Worm (Caenorhabditis elegans): Measurements from ENCODE around the gene F55B11.4.

The F55B11.4 gene

DNA sequence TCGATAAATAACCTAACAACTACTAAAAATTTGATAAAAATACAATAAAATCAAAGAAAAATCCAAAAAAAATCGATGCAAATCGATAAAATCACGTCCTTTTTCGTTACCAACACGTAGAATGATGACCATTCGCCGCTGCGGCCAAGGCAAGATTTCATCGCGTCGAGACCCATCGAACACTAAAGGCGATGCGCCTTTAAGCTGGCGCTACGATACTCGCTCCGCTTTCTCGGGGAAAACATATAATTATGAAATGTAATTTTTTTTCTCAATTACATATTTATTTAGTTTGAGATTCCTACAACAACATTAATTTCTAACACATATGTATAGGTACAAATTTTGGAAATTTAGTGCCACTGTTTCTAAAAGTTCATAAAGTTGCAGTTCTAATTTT is 24.4 kb upstream of the F55B11.4 start:
- TF ChIP-seq xnd-1 (tag; optimal IDR thresholded peaks at IDR 0.05) (peak; percentile 65), attf-6 (GFP tag; IDR thresholded peaks at IDR 0.05) (peak; percentile 44; the same call in 1 of the 2 replicates), snpc-4 (GFP tag; optimal IDR thresholded peaks at IDR 0.05) (peak; percentile 13), snpc-4 (tag; optimal IDR thresholded peaks at IDR 0.05) (peak in 1 of 4 experiments; percentile 85), lsl-1 (GFP tag; optimal IDR thresholded peaks at IDR 0.05) (peak; percentile 16), madf-8 (GFP tag; conservative IDR thresholded peaks at IDR 0.05) (0 out of 2 replicates have a peak, but pooled peaks have one; percentile 25), F33H1.4 (GFP tag; IDR thresholded peaks at IDR 0.05) (peak; percentile 70)

- TF ChIP-seq F39B2.1 (GFP tag; IDR thresholded peaks at IDR 0.05) = no peak
- no peak for TF ChIP-seq ekl-4 (GFP tag; IDR thresholded peaks at IDR 0.05)
- no peak for TF ChIP-seq Y67H2A.10 (GFP tag; conservative IDR thresholded peaks at IDR 0.05)
- peak; percentile 33 for TF ChIP-seq attf-5 (GFP tag; optimal IDR thresholded peaks at IDR 0.05)
- no peak for TF ChIP-seq atf-7 (tag; optimal IDR thresholded peaks at IDR 0.05)
- no peak for TF ChIP-seq snpc-3.4 (tag; optimal IDR thresholded peaks at IDR 0.05)
- TF ChIP-seq mel-28 (tag; optimal IDR thresholded peaks at IDR 0.05; ENCODE audit: borderline replicate concordance) = no peak
- TF ChIP-seq repo-1 (tag; optimal IDR thresholded peaks at IDR 0.05) = no peak
- TF ChIP-seq sptf-2 (GFP tag; optimal IDR thresholded peaks at IDR 0.05) = no peak
- TF ChIP-seq tbx-9 (tag; optimal IDR thresholded peaks at IDR 0.05; ENCODE audit: borderline replicate concordance) = no peak
- TF ChIP-seq hlh-12 (tag; optimal IDR thresholded peaks at IDR 0.05) = no peak
- TF ChIP-seq ztf-18 (tag; optimal IDR thresholded peaks at IDR 0.05) = no peak
- TF ChIP-seq ets-4 (GFP tag; optimal IDR thresholded peaks at IDR 0.05) = no peak
- peak; percentile 44 for TF ChIP-seq nhr-80 (tag; optimal IDR thresholded peaks at IDR 0.05)
- TF ChIP-seq attf-6 (GFP tag; IDR thresholded peaks at IDR 0.05) = no peak
- TF ChIP-seq rcor-1 (GFP tag; IDR thresholded peaks at IDR 0.05) = no peak
- TF ChIP-seq mcd-1 (GFP tag; IDR thresholded peaks at IDR 0.05) = no peak
- TF ChIP-seq D2030.7 (GFP tag; IDR thresholded peaks at IDR 0.05) = no peak
- no peak for TF ChIP-seq ztf-28 (GFP tag; IDR thresholded peaks at IDR 0.05)
- TF ChIP-seq B0336.3 (GFP tag; IDR thresholded peaks at IDR 0.05) = no peak
- TF ChIP-seq lin-40 (tag; optimal IDR thresholded peaks at IDR 0.05) = peak; percentile 38
- no peak for TF ChIP-seq ztf-22 (GFP tag; optimal IDR thresholded peaks at IDR 0.05)
- TF ChIP-seq hrde-1 (tag; optimal IDR thresholded peaks at IDR 0.05; ENCODE audit: borderline replicate concordance) = no peak
- TF ChIP-seq ztf-26 (tag; optimal IDR thresholded peaks at IDR 0.05) = peak; percentile 13
- TF ChIP-seq snpc-4 (GFP tag; optimal IDR thresholded peaks at IDR 0.05) = no peak
- peak; percentile 72 to 92 (median 84) for TF ChIP-seq snpc-4 (tag; optimal IDR thresholded peaks at IDR 0.05)
- no peak for TF ChIP-seq ztf-3 (GFP tag; optimal IDR thresholded peaks at IDR 0.05)
- TF ChIP-seq lin-26 (GFP tag; IDR thresholded peaks at IDR 0.05) = no peak
- peak; percentile 96 for TF ChIP-seq hmg-1.2 (GFP tag; IDR thresholded peaks at IDR 0.05)
These were observed 14.6 kb upstream of the F55B11.4 start for ce11 chrIV:14445191-14445795.

DNA sequence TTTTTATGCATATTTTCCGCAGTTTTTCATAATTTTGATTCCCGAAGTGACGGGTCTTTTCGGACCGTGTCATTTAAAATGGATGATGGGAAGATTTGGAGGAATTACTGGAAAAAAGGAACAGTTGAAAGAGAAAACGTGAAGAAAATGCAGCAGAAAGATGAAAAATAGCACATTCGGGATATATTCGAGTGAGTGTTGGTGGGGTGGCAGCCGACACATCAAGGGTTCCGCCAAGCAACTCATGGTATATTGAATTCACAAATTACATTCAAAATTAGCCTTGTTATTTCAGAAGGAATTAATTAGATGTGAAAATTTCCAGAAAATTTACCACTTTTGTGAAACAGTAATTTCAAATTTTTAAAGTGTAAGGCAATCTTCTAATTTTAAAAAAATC is 13.4 kb upstream of the F55B11.4 start, which contains the start of gene tra-3:
TSS of gene tra-3 (minus strand) at position 107 of the 400 bp plus-strand sequence.
- no peak for TF ChIP-seq snpc-4 (GFP tag; optimal IDR thresholded peaks at IDR 0.05)
- peak in 3 of 4 experiments; percentile 67 to 90 (median 74) for TF ChIP-seq snpc-4 (tag; optimal IDR thresholded peaks at IDR 0.05)
- no peak for TF ChIP-seq cebp-1 (GFP tag; IDR thresholded peaks at IDR 0.05)
- TF ChIP-seq cebp-1 (tag; optimal IDR thresholded peaks at IDR 0.05) = no peak
- TF ChIP-seq attf-6 (GFP tag; IDR thresholded peaks at IDR 0.05) = peak; percentile 57; the same call in 1 of the 2 replicates
- no peak for TF ChIP-seq K11D2.4 (GFP tag; IDR thresholded peaks at IDR 0.05)

All from whole organism, young adult.